Worm (Caenorhabditis elegans) whole organism, L4 larva: ENCODE measurements around the gene K03B8.14.

Experiments used
- lin-13 ChIP-seq: fragments of 150-350 bp; optimal IDR thresholded peaks from 2 replicates; lab custom pipeline; 2014; ENCODE audit warnings: missing biosample characterization, missing genetic modification reagents, missing genetic modification characterization
- mdl-1 ChIP-seq, 2 experiments: fragments of 150-350 bp in 1 of 2; sonication (generic microtip) in 1 of 2; optimal IDR thresholded peaks; 2 replicates each; lab custom pipeline; 2014 to 2017; ENCODE audit warnings: missing biosample characterization in 2 of 2, missing genetic modification characterization in 2 of 2
- nhr-6 ChIP-seq: fragments of 150-350 bp; optimal IDR thresholded peaks from 2 replicates; lab custom pipeline; 2014; ENCODE audit warnings: missing biosample characterization, missing genetic modification characterization
- php-3 ChIP-seq: fragments of 200-800 bp; sonication (Bioruptor generic); IDR thresholded peaks from 2 replicates; pipeline ENCODE4 v1.3.6; 2022; ENCODE audit warnings: missing genetic modification reagents, missing genetic modification characterization, missing compliant biosample characterization
- set-16 ChIP-seq: fragments of 200-800 bp; sonication (Bioruptor generic); IDR thresholded peaks from 2 replicates; pipeline ENCODE4 v1.3.6; 2022; ENCODE audit warnings: missing genetic modification reagents, missing genetic modification characterization, missing compliant biosample characterization

- no peak for TF ChIP-seq lin-13 (GFP tag; lab: Kevin White, UChicago)
- no peak for TF ChIP-seq nhr-6 (tag; lab: Kevin White, UChicago)
- TF ChIP-seq php-3 (GFP tag; lab: Robert Waterston, UW), result no peak
- TF ChIP-seq set-16 (GFP tag; lab: Robert Waterston, UW), result no peak
- no peak for TF ChIP-seq mdl-1 (tag; optimal IDR thresholded peaks at IDR 0.05; lab: Kevin White, UChicago)
These were observed 46.1 kb downstream of the K03B8.14 start for ce11 chrV:11436407-11436806.
